Worm (Caenorhabditis elegans) whole organism, mixed stage, embryonic: ENCODE measurements around the gene sdz-5.

ENCODE experiments used
- flh-1 ChIP-seq: fragments of 200-800 bp; sonication (Bioruptor generic); optimal IDR thresholded peaks from 2 replicates; lab custom pipeline; 2018; ENCODE audit warnings: mild to moderate bottlenecking, missing genetic modification characterization, moderate library complexity, missing compliant biosample characterization
- mep-1 ChIP-seq: fragments of 150-350 bp; optimal IDR thresholded peaks from 2 replicates; lab custom pipeline; 2017; ENCODE audit warnings: missing biosample characterization, missing genetic modification reagents, missing genetic modification characterization, inconsistent platforms
- unc-120 ChIP-seq: sonication (generic microtip); optimal IDR thresholded peaks from 2 replicates; lab custom pipeline; 2017; ENCODE audit warnings: missing genetic modification characterization, missing compliant biosample characterization; ENCODE audit not compliant: poor library complexity, severe bottlenecking

DNA sequence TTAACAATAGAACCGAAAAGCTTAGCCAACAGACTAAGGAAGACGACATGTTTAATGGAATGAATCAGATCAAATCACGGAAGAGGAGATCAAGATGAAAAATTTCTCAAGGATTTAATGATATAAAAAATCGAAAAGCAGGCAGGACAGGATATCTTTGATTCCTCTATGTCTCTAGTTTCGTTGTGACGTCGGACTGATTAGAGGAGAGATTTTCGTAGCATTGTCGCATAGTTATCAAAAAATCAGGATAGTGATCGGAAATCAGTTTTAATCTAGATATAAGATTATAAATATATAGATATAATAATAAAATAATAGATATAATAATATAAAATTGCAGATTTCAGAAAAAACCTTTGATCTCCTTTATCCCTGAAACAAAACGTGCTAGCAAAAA is 34.9 kb downstream of the sdz-5 start, which contains the start of gene B0454.8:
- TF ChIP-seq mep-1 (no peak), unc-120 (tag; lab: Kevin White, UChicago) (no peak), flh-1 (GFP tag; lab: Kevin White, UChicago) (no peak)
